Worm (Caenorhabditis elegans) whole organism, young adult: ENCODE results near the gene T05C7.5.

ENCODE experiments used
- F57A8.1 ChIP-seq: fragments of 200-800 bp; sonication (Bioruptor generic); optimal IDR thresholded peaks from 2 replicates; lab custom pipeline; 2018; ENCODE audit warnings: mild to moderate bottlenecking, missing genetic modification characterization, moderate library complexity, missing compliant biosample characterization
- Y79H2A.3 ChIP-seq: fragments of 200-800 bp; sonication (Bioruptor generic); conservative IDR thresholded peaks from 2 replicates; pipeline ENCODE4 v1.3.6; 2022; ENCODE audit warnings: missing genetic modification reagents, missing genetic modification characterization, missing compliant biosample characterization
- efl-1 ChIP-seq: fragments of 150-350 bp; optimal IDR thresholded peaks from 2 replicates; lab custom pipeline; 2014; ENCODE audit warnings: missing biosample characterization, missing genetic modification reagents, missing genetic modification characterization
- egrh-3 ChIP-seq: fragments of 200-800 bp; sonication (Bioruptor generic); IDR thresholded peaks from 2 replicates; pipeline ENCODE4 v1.3.6; 2022; ENCODE audit warnings: missing genetic modification reagents, missing genetic modification characterization, missing compliant biosample characterization
- pha-4 ChIP-seq: fragments of 150-350 bp; sonication (generic microtip); optimal IDR thresholded peaks from 2 replicates; lab custom pipeline; 2014; ENCODE audit warnings: missing biosample characterization, missing genetic modification reagents, missing genetic modification characterization
- xnd-1 ChIP-seq: sonication (generic microtip); optimal IDR thresholded peaks from 2 replicates; lab custom pipeline; 2016; ENCODE audit warnings: missing genotype, missing genetic modification reagents, missing genetic modification characterization, missing compliant biosample characterization
- ztf-18 ChIP-seq: sonication (generic microtip); optimal IDR thresholded peaks from 2 replicates; lab custom pipeline; 2016; ENCODE audit warnings: missing genotype, mild to moderate bottlenecking, missing genetic modification characterization, missing compliant biosample characterization

DNA sequence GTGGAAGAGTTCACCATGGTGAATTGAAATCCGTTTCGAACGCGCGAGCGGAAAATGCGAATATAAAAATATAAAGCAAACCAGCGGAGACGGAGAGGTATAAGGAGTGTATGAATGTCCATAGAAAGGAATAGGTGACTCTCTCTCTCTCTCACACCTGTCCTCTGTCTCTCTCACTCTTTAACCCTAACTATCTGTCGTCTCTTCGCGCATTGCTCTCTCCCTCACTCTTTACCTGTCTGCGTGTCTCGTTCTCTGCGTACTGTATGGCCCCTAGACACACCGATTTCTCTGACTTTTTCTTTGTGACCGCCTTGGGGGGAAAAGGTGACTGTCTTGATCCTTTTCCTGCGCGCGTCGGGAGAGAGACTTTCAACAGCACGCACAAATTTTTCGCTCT, 7.5 kb downstream of the T05C7.5 start:
- TF ChIP-seq pha-4 (no peak), efl-1 (peak; percentile 18), F57A8.1 (GFP tag; lab: Kevin White, UChicago) (no peak), Y79H2A.3 (GFP tag; lab: Robert Waterston, UW) (no peak), egrh-3 (GFP tag; lab: Robert Waterston, UW) (no peak), xnd-1 (tag; lab: Kevin White, UChicago) (no peak), ztf-18 (tag; lab: Kevin White, UChicago) (no peak)
